Worm (Caenorhabditis elegans) whole organism, L4/young adult: ENCODE data around the gene K04A8.20.

Experiments
- W03F9.2 ChIP-seq: fragments of 150-350 bp; optimal IDR thresholded peaks from 2 replicates; lab custom pipeline; 2014; ENCODE audit warnings: missing biosample characterization, missing genetic modification characterization
- dao-5 ChIP-seq: sonication (generic microtip); optimal IDR thresholded peaks from 2 replicates; lab custom pipeline; 2016; ENCODE audit warnings: missing genotype, missing genetic modification characterization, moderate library complexity, missing compliant biosample characterization
- him-1 ChIP-seq: sonication (generic microtip); optimal IDR thresholded peaks from 2 replicates; lab custom pipeline; 2016; ENCODE audit warnings: missing genotype, missing genetic modification reagents, missing genetic modification characterization, missing compliant biosample characterization

The K04A8.20 gene

DNA sequence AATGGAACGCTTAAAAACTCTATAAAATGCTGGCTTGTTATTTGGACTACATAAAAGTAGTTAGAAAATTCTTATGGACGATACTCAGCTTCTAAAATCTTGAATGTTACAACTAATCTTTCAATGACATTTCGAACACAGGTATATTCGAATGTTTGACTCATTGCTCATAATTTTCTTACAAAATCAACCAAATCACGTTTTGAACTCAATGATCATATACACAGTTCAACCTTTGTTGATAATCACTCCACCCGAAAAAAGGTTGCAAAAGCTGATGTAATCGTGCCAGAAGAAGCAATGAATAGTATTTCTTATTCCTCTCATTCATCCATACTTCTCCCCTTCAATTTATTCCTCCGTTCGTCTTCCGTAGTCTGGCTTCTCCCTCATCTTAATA, at the start of gene K04A8.20:
TSS of gene K04A8.20 (plus strand) at position 301 of the 400 bp plus-strand sequence.
- TF ChIP-seq dao-5 (tag; lab: Kevin White, UChicago) (no peak), W03F9.2 (tag; lab: Kevin White, UChicago) (no peak), him-1 (tag; lab: Kevin White, UChicago) (no peak)

- TF ChIP-seq W03F9.2 (tag; lab: Kevin White, UChicago) (no peak), him-1 (tag; lab: Kevin White, UChicago) (no peak), dao-5 (tag; lab: Kevin White, UChicago) (no peak)
Observed at ce11 chrV:6503158-6503557, 46.1 kb upstream of the K04A8.20 start.

- TF ChIP-seq him-1 (tag; lab: Kevin White, UChicago) (no peak), dao-5 (tag; lab: Kevin White, UChicago) (no peak), W03F9.2 (tag; lab: Kevin White, UChicago) (no peak)
Observed at ce11 chrV:6504131-6504827, 45.0 kb upstream of the K04A8.20 start, which contains the start of gene moc-2. TSS of gene moc-2 (minus strand) at chrV:6504181.

DNA sequence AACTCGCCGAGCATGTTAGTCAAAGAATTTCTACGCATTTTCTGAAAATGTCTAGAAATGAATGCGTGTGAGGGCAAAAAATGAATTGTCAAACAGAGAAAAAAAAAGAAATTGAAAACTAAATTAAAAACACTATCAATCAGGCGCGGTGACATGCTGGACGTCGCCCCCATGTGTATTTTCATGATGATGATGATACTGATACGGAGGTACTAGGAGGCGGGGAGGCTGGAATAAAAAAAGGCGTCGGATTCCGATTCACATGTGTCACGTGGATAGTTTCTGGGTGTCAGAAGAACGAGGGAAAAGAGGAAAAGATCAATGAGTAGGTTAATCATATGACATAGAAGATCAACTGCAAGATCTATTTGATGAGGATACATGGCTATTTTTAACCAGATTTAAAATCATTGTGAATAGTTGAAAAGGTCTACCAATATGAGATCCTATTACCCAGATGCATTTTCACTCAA, 43.9 kb upstream of the K04A8.20 start, which contains the start of gene W01A11.7:
TSS of gene W01A11.7 (minus strand) at position 51 of the 473 bp plus-strand sequence.
- TF ChIP-seq him-1 (tag; lab: Kevin White, UChicago) (no peak), dao-5 (tag; lab: Kevin White, UChicago) (no peak), W03F9.2 (tag; lab: Kevin White, UChicago) (no peak)

DNA sequence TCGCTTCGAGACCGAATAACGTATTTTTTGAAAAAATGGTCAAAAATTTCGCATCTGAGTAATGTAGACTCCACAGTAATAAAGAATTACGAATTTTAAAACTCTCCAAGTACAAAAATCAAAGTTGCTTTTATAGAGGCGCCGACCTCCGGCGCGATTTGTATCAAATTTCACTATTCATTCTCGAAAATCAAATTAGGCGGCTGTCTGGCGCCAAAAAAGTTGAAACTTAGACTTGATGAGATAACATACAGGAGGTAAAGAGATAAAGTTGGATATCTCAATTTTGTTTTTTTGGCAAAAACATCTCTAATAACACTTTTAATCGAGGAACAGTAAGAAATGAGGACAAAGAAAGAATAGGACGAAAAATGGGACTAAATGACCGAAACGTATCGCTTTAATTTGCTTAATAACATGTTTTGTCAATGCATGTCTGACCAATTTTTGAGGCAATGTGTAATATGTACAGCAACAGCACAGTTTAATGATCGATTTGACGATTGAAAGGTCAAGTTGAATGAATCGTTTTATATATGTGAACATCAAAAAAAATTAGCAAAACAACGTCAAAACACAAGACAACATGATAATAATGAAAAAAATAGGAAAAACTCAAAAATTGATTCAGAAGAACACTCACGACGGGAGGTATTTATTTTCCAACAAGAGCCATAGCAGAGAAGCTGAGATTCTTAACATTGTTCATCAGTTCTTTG, 42.9 kb upstream of the K04A8.20 start:
- TF ChIP-seq dao-5 (tag; lab: Kevin White, UChicago), result no peak
- no peak for TF ChIP-seq W03F9.2 (tag; lab: Kevin White, UChicago)
- TF ChIP-seq him-1 (tag; lab: Kevin White, UChicago), result no peak

DNA sequence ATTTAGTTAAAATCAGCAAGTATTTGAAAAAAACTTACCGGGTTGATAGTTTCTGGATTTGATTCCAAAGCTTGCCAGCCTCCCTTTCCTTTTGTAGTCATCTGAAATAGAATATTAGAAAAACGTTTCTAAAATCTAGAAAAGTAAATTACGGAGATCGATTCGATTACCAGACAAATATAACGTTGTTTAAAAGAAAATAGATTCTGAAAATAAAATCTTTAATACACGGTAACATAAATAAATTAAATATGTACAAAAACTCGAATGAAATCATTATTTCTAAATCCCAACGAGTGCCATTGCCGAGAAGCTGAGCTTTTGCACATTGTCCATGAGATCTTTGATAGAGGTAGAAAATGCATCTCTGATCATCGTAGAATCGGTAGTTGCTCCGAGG, 40.5 kb upstream of the K04A8.20 start, which contains the start of gene ubh-3:
TSS of gene ubh-3 (minus strand) at position 101 of the 400 bp plus-strand sequence.
- TF ChIP-seq him-1 (tag; lab: Kevin White, UChicago) (no peak), W03F9.2 (tag; lab: Kevin White, UChicago) (no peak), dao-5 (tag; lab: Kevin White, UChicago) (no peak)

DNA sequence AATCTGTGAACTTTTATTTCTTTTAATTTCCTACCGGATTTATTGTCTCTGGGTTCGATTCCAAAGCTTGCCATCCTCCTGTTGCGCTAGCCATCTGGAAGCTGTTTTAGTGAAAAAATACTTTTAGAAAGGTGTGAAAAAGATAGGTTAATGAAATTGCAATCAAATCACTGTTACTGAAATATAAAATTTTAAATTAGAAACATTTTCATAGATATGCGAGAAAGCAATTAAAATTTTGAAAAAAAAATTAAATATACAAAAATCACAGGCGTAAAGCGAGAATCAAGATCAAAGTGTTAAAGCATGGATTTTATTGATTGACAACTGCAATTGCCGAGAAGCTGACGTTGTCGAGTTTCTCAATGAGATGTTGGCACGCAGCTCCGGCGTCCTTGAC, 39.5 kb upstream of the K04A8.20 start, which contains the start of gene ubh-2:
TSS of gene ubh-2 (minus strand) at position 101 of the 400 bp plus-strand sequence.
- TF ChIP-seq dao-5 (tag; lab: Kevin White, UChicago) (no peak), W03F9.2 (tag; lab: Kevin White, UChicago) (no peak), him-1 (tag; lab: Kevin White, UChicago) (no peak)

DNA sequence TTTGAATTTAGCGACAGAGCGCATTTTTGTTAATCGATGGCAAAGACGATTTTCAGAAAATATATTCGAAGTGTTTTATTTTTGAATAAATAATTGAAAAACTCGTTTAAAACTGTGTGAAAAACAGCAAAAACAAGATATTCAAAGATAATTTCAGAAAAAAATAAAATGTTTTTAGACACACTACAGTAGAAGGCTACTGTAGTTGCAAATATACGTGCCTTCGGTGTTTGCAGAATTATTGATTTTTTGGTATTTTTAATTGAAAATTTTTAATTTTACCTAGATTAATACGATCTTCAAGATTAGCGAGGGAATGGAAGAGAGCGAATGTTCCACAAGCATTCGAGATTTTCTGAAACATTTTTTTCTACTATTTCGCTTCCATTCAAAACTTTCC, 38.6 kb upstream of the K04A8.20 start:
- no peak for TF ChIP-seq W03F9.2 (tag; lab: Kevin White, UChicago)
- TF ChIP-seq him-1 (tag; lab: Kevin White, UChicago), result no peak
- no peak for TF ChIP-seq dao-5 (tag; lab: Kevin White, UChicago)

- TF ChIP-seq dao-5 (tag; lab: Kevin White, UChicago) (no peak), W03F9.2 (tag; lab: Kevin White, UChicago) (no peak), him-1 (tag; lab: Kevin White, UChicago) (no peak)
Observed at ce11 chrV:6511121-6511520, 38.1 kb upstream of the K04A8.20 start, which contains the start of gene ubh-1. TSS of gene ubh-1 (minus strand) at chrV:6511409.

- no peak for TF ChIP-seq him-1 (tag; lab: Kevin White, UChicago)
- no peak for TF ChIP-seq dao-5 (tag; lab: Kevin White, UChicago)
- no peak for TF ChIP-seq W03F9.2 (tag; lab: Kevin White, UChicago)
Observed at ce11 chrV:6513356-6513755, 35.9 kb upstream of the K04A8.20 start.

ce11 chrV:6513786-6514430, 35.3 kb upstream of the K04A8.20 start:
- TF ChIP-seq him-1 (tag; lab: Kevin White, UChicago), result no peak
- no peak for TF ChIP-seq W03F9.2 (tag; lab: Kevin White, UChicago)
- no peak for TF ChIP-seq dao-5 (tag; lab: Kevin White, UChicago)

DNA sequence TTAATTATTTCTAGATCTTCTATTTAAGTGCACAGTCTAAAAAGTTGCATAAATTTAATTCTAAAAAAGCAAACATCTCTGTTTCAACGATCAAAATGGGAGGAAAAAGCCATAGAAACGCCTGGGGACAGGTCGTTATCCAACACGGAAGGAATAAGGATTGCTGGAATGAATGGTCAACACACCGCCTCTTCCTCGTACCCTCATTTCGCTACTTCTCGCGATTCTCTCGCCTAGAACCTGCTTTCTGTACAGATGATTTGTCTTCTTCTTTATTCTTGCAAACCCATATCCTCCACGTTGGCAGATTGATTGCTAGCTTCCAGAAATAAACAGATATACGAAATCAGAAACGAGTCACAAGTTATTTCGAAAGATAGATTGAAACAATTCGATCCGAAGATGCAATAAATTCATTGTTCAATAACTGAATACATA, 34.3 kb upstream of the K04A8.20 start, which contains the start of gene dpy-11:
TSS of gene dpy-11 (minus strand) at position 354 of the 438 bp plus-strand sequence.
- TF ChIP-seq dao-5 (tag; lab: Kevin White, UChicago), result no peak
- TF ChIP-seq him-1 (tag; lab: Kevin White, UChicago), result no peak
- TF ChIP-seq W03F9.2 (tag; lab: Kevin White, UChicago), result peak; percentile 18
